Worm (Caenorhabditis elegans): ENCODE measurements around the gene hen-1.

ce11 chrX:7139614-7140013 lies 22.8 kb upstream of the hen-1 start, which contains the start of gene clec-86:
- TF ChIP-seq pha-4 (tag; optimal IDR thresholded peaks at IDR 0.05): no peak
- no peak for TF ChIP-seq sox-2 (GFP tag; IDR thresholded peaks at IDR 0.05)
- no peak for TF ChIP-seq pat-9 (tag; optimal IDR thresholded peaks at IDR 0.05)
- no peak for TF ChIP-seq unc-55 (GFP tag; optimal IDR thresholded peaks at IDR 0.05)

All from whole organism, late embryonic.